Worm (Caenorhabditis elegans) whole organism, L2 larva: ENCODE results near the gene ZK945.4.

ENCODE experiments used
- C34F6.9 ChIP-seq: fragments of 150-350 bp; optimal IDR thresholded peaks from 2 replicates; lab custom pipeline; 2014; ENCODE audit warnings: missing biosample characterization, missing genetic modification characterization
- F13H6.1 ChIP-seq: sonication (generic microtip); optimal IDR thresholded peaks from 2 replicates; lab custom pipeline; 2016; ENCODE audit warnings: missing genetic modification characterization, missing compliant biosample characterization
- Y55F3AM.14 ChIP-seq: fragments of 200-800 bp; sonication (Bioruptor generic); optimal IDR thresholded peaks from 2 replicates; lab custom pipeline; 2018; ENCODE audit warnings: mild to moderate bottlenecking, missing genetic modification characterization, missing compliant biosample characterization
- ZK546.5 ChIP-seq: sonication (generic microtip); optimal IDR thresholded peaks from 2 replicates; lab custom pipeline; 2017; ENCODE audit warnings: missing biosample characterization, missing genetic modification characterization
- aly-2 ChIP-seq: fragments of 150-350 bp; optimal IDR thresholded peaks from 2 replicates; lab custom pipeline; 2014; ENCODE audit warnings: missing biosample characterization, missing genetic modification characterization
- blmp-1 ChIP-seq: sonication (generic microtip); optimal IDR thresholded peaks from 2 replicates; lab custom pipeline; 2017; ENCODE audit warnings: missing genetic modification characterization, mild to moderate bottlenecking, missing compliant biosample characterization, antibody characterized with exemption, moderate library complexity; ENCODE audit not compliant: insufficient read depth
- ceh-16 ChIP-seq: fragments of 150-350 bp; optimal IDR thresholded peaks from 2 replicates; lab custom pipeline; 2014; ENCODE audit warnings: missing biosample characterization, missing genetic modification characterization
- ceh-82 ChIP-seq: fragments of 150-350 bp; optimal IDR thresholded peaks from 2 replicates; lab custom pipeline; 2014; ENCODE audit warnings: missing biosample characterization, missing genetic modification characterization
- dmd-4 ChIP-seq: sonication (generic microtip); optimal IDR thresholded peaks from 2 replicates; lab custom pipeline; 2017; ENCODE audit warnings: missing biosample characterization, missing genetic modification characterization
- elt-3 ChIP-seq: sonication (generic microtip); optimal IDR thresholded peaks from 2 replicates; lab custom pipeline; 2017; ENCODE audit warnings: missing biosample characterization, missing genetic modification characterization
- fos-1 ChIP-seq: fragments of 150-350 bp; optimal IDR thresholded peaks from 2 replicates; lab custom pipeline; 2014; ENCODE audit warnings: missing biosample characterization, missing genetic modification characterization
- lin-13 ChIP-seq: fragments of 150-350 bp; optimal IDR thresholded peaks from 2 replicates; lab custom pipeline; 2014; ENCODE audit warnings: missing biosample characterization, missing genetic modification reagents, missing genetic modification characterization
- lin-39 ChIP-seq: fragments of 150-350 bp; optimal IDR thresholded peaks from 2 replicates; lab custom pipeline; 2014; ENCODE audit warnings: missing biosample characterization, missing genetic modification reagents, missing genetic modification characterization
- lsy-2 ChIP-seq, 2 experiments: fragments of 150-350 bp in 1 of 2; sonication (generic microtip) in 1 of 2; optimal IDR thresholded peaks; 2 replicates each; lab custom pipeline; 2014 to 2017; ENCODE audit warnings: missing biosample characterization in 2 of 2, missing genetic modification characterization in 2 of 2
- mab-5 ChIP-seq: fragments of 150-350 bp; optimal IDR thresholded peaks from 2 replicates; lab custom pipeline; 2014; ENCODE audit warnings: missing biosample characterization, missing genetic modification characterization
- mdl-1 ChIP-seq, 2 experiments: fragments of 150-350 bp in 1 of 2; sonication (generic microtip) in 1 of 2; optimal IDR thresholded peaks; 2 replicates each; lab custom pipeline; 2017; ENCODE audit warnings: missing biosample characterization in 2 of 2, missing genetic modification characterization in 2 of 2
- nhr-10 ChIP-seq: sonication (generic microtip); optimal IDR thresholded peaks from 2 replicates; lab custom pipeline; 2017; ENCODE audit warnings: missing biosample characterization, missing genetic modification characterization
- nhr-11 ChIP-seq: fragments of 150-350 bp; optimal IDR thresholded peaks from 2 replicates; lab custom pipeline; 2014; ENCODE audit warnings: missing biosample characterization, missing genetic modification characterization
- nhr-12 ChIP-seq: fragments of 150-350 bp; optimal IDR thresholded peaks from 2 replicates; lab custom pipeline; 2014; ENCODE audit warnings: missing biosample characterization, missing genetic modification characterization
- nhr-129 ChIP-seq: fragments of 150-350 bp; optimal IDR thresholded peaks from 2 replicates; lab custom pipeline; 2014; ENCODE audit warnings: missing biosample characterization, missing genetic modification characterization
- nhr-21 ChIP-seq: fragments of 150-350 bp; optimal IDR thresholded peaks from 2 replicates; lab custom pipeline; 2014; ENCODE audit warnings: missing biosample characterization, missing genetic modification characterization
- nhr-237 ChIP-seq: fragments of 150-350 bp; optimal IDR thresholded peaks from 2 replicates; lab custom pipeline; 2014; ENCODE audit warnings: missing biosample characterization, missing genetic modification characterization
- peb-1 ChIP-seq: fragments of 150-350 bp; optimal IDR thresholded peaks from 2 replicates; lab custom pipeline; 2014; ENCODE audit warnings: missing biosample characterization, missing genetic modification characterization
- sem-4 ChIP-seq: fragments of 150-350 bp; optimal IDR thresholded peaks from 2 replicates; lab custom pipeline; 2014; ENCODE audit warnings: missing biosample characterization, missing genetic modification reagents, missing genetic modification characterization
- sma-3 ChIP-seq: sonication (generic microtip); optimal IDR thresholded peaks from 2 replicates; lab custom pipeline; 2016; ENCODE audit warnings: missing genetic modification reagents, missing genetic modification characterization, missing compliant biosample characterization
- sma-9 ChIP-seq, 2 experiments: fragments of 150-350 bp in 1 of 2; sonication (generic microtip) in 1 of 2; optimal IDR thresholded peaks; 2 replicates each; lab custom pipeline; 2014 to 2016; ENCODE audit warnings: missing genetic modification characterization in 2 of 2, mild to moderate bottlenecking in 1 of 2, missing biosample characterization in 1 of 2, missing compliant biosample characterization in 1 of 2, missing genetic modification reagents in 1 of 2, moderate library complexity in 1 of 2
- snpc-4 ChIP-seq: fragments of 150-350 bp; optimal IDR thresholded peaks from 2 replicates; lab custom pipeline; 2014; ENCODE audit warnings: missing biosample characterization, missing genetic modification characterization
- unc-39 ChIP-seq: fragments of 150-350 bp; optimal IDR thresholded peaks from 2 replicates; lab custom pipeline; 2014; ENCODE audit warnings: missing biosample characterization, missing genetic modification characterization
- unc-55 ChIP-seq: fragments of 150-350 bp; sonication (generic microtip); optimal IDR thresholded peaks from 3 replicates; lab custom pipeline; 2014; ENCODE audit warnings: missing biosample characterization, missing genetic modification reagents, missing genetic modification characterization
- unc-62 ChIP-seq: fragments of 150-350 bp; optimal IDR thresholded peaks from 2 replicates; lab custom pipeline; 2014; ENCODE audit warnings: missing biosample characterization, missing genetic modification reagents, missing genetic modification characterization
- zag-1 ChIP-seq: fragments of 150-350 bp; optimal IDR thresholded peaks from 2 replicates; lab custom pipeline; 2014; ENCODE audit warnings: missing biosample characterization, missing genetic modification characterization
- ztf-1 ChIP-seq: fragments of 200-800 bp; sonication (Bioruptor generic); conservative IDR thresholded peaks from 2 replicates; pipeline ENCODE4 v1.3.6; 2022; ENCODE audit warnings: missing genetic modification characterization, missing compliant biosample characterization
- ztf-11 ChIP-seq: sonication (generic microtip); optimal IDR thresholded peaks from 2 replicates; lab custom pipeline; 2017; ENCODE audit warnings: missing biosample characterization, missing genetic modification characterization
- ztf-4 ChIP-seq: fragments of 150-350 bp; optimal IDR thresholded peaks from 2 replicates; lab custom pipeline; 2014; ENCODE audit warnings: missing biosample characterization, missing genetic modification characterization

ZK945.4 gene

DNA sequence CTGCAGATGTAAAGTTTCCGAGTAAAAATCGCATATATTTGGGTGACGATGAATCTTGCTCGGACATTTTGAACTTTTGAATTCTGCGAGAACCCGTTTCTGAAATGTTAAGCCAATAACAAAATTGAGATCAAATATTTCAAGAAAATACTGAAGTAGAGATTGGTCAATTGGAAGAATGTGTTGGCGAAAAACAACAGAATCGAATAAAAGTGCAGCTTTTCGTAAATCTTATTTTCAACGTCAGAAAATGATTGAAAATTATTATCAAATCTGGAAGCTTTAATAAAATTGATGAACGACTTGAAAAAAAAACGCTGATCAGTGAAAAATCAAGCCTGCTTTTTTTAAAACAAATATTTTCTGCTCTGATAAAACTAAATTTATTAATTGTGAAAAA is 21.9 kb upstream of the ZK945.4 start, which contains the start of gene F27E5.8:
F27E5.8 (minus strand) TSS at position 101 of the 400 bp plus-strand sequence.
- TF ChIP-seq ztf-1 (GFP tag; lab: Robert Waterston, UW) (no peak), lin-13 (GFP tag; lab: Kevin White, UChicago) (no peak), F13H6.1 (tag; lab: Kevin White, UChicago) (no peak), nhr-129 (tag; lab: Kevin White, UChicago) (no peak), nhr-237 (no peak), peb-1 (no peak), ceh-82 (tag; lab: Kevin White, UChicago) (no peak), fos-1 (tag; lab: Kevin White, UChicago) (no peak), blmp-1 (tag; lab: Kevin White, UChicago) (no peak), mab-5 (tag; lab: Kevin White, UChicago) (no peak), nhr-10 (tag; lab: Kevin White, UChicago) (no peak), sma-9 (GFP tag; optimal IDR thresholded peaks at IDR 0.05; lab: Kevin White, UChicago) (no peak), sma-9 (tag; optimal IDR thresholded peaks at IDR 0.05; lab: Kevin White, UChicago) (no peak), zag-1 (no peak), C34F6.9 (tag; lab: Kevin White, UChicago) (no peak), ceh-16 (tag; lab: Kevin White, UChicago) (no peak), snpc-4 (tag; lab: Kevin White, UChicago) (no peak), aly-2 (tag; lab: Kevin White, UChicago) (no peak)

DNA sequence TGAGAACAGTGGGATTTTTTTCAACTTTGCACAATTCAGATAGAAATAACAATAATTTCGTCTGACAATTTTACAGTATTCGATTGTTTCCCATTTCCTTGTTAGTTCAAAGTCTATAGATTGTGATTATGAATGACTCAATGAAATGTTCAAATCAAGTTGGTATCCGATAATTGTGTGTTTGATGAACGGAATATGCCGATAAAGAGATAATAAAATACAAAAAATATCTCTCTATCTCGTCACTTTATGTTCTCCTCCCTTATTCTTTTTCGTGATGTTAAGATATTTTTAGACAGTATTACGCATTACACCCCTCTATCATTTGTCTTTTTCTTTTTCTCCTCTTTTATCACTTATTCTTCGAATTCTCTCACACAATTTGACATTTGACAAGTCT is 17.0 kb upstream of the ZK945.4 start, which contains the start of gene F27E5.7:
F27E5.7 (plus strand) TSS at position 301 of the 400 bp plus-strand sequence.
- TF ChIP-seq lsy-2 (tag; optimal IDR thresholded peaks at IDR 0.05; lab: Kevin White, UChicago), result no peak
- TF ChIP-seq nhr-10 (tag; lab: Kevin White, UChicago), result no peak
- no peak for TF ChIP-seq unc-55 (GFP tag; lab: Kevin White, UChicago)
- no peak for TF ChIP-seq nhr-237
- TF ChIP-seq sma-9 (GFP tag; optimal IDR thresholded peaks at IDR 0.05; lab: Kevin White, UChicago), result no peak
- no peak for TF ChIP-seq sma-9 (tag; optimal IDR thresholded peaks at IDR 0.05; lab: Kevin White, UChicago)
- TF ChIP-seq ztf-4, result no peak
- TF ChIP-seq ztf-11 (tag; lab: Kevin White, UChicago), result no peak
- no peak for TF ChIP-seq aly-2 (tag; lab: Kevin White, UChicago)
- TF ChIP-seq unc-62 (GFP tag; lab: Kevin White, UChicago), result no peak
- TF ChIP-seq nhr-21, result no peak
- TF ChIP-seq zag-1, result no peak
- no peak for TF ChIP-seq dmd-4 (tag; lab: Kevin White, UChicago)
- no peak for TF ChIP-seq nhr-129 (tag; lab: Kevin White, UChicago)
- TF ChIP-seq nhr-12, result no peak
- no peak for TF ChIP-seq snpc-4 (tag; lab: Kevin White, UChicago)
- no peak for TF ChIP-seq Y55F3AM.14 (GFP tag; lab: Kevin White, UChicago)

DNA sequence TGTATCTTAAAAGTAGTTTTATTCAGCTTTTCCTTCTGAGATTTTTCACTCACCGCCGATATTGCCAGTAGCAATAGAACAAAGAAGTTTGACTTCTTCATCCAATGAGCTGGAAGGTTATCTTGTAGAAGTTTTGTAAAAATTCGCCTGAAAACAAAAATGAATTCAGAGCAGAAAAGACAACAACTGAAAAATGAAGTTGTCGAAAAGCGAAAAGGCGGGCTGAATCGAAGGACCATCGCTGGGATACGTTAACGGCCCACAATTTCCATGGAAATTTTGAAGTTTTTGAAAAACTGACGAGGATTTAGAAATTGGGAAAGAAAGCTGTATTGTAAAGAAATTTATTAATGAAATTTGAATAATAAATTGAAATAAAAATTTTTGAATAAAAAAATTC is 16.2 kb upstream of the ZK945.4 start, which contains the start of gene lov-1:
lov-1 (minus strand) TSS at position 101 of the 400 bp plus-strand sequence.
- TF ChIP-seq sma-3 (GFP tag; lab: Kevin White, UChicago), result no peak
- TF ChIP-seq nhr-10 (tag; lab: Kevin White, UChicago), result no peak
- TF ChIP-seq lin-39 (tag; lab: Kevin White, UChicago), result no peak

DNA sequence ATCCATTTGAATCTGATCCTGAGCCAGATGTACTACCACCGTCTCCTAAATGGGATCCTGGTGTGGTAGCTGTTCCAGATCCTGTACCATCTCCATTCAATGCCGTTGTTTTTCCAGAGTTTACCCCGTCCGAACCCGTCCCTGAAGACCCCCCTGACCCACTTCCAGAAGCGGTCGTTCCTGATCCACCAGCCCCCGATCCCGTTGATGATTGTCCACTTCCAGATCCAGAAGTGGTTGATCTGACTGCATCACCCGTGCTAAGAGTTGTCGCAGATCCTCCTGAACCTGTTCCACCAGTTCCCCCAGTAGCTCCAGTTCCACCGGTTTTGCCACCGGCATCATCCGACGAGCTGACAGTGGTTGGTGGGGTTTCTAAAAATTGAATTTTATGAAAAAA is 11.2 kb upstream of the ZK945.4 start:
- TF ChIP-seq ztf-4 (no peak), ztf-11 (tag; lab: Kevin White, UChicago) (no peak), ZK546.5 (tag; lab: Kevin White, UChicago) (no peak), nhr-11 (tag; lab: Kevin White, UChicago) (no peak), sem-4 (no peak), elt-3 (no peak), unc-39 (tag; lab: Kevin White, UChicago) (no peak), mdl-1 (tag; optimal IDR thresholded peaks at IDR 0.05; lab: Kevin White, UChicago) (no peak), unc-62 (GFP tag; lab: Kevin White, UChicago) (no peak), lsy-2 (tag; optimal IDR thresholded peaks at IDR 0.05; lab: Kevin White, UChicago) (no peak), F13H6.1 (tag; lab: Kevin White, UChicago) (no peak), nhr-12 (no peak), ztf-1 (GFP tag; lab: Robert Waterston, UW) (no peak), Y55F3AM.14 (GFP tag; lab: Kevin White, UChicago) (no peak), peb-1 (no peak), zag-1 (no peak), nhr-237 (no peak), nhr-21 (no peak), lin-13 (GFP tag; lab: Kevin White, UChicago) (no peak), blmp-1 (tag; lab: Kevin White, UChicago) (no peak)
